Worm (Caenorhabditis elegans) whole organism, young adult: ENCODE measurements around the gene F07F6.8.

ENCODE experiments used
- B0019.2 ChIP-seq: fragments of 200-800 bp; sonication (Bioruptor generic); conservative IDR thresholded peaks from 2 replicates; pipeline ENCODE4 v1.3.6; 2022; ENCODE audit warnings: missing genetic modification reagents, missing genetic modification characterization, missing compliant biosample characterization
- B0035.1 ChIP-seq: sonication (generic microtip); optimal IDR thresholded peaks from 2 replicates; lab custom pipeline; 2016; ENCODE audit warnings: missing genetic modification characterization, mild to moderate bottlenecking, missing compliant biosample characterization, missing genotype, missing genetic modification reagents
- F39B2.1 ChIP-seq: fragments of 200-800 bp; sonication (Bioruptor generic); IDR thresholded peaks from 2 replicates; pipeline ENCODE4 v1.3.6; 2022; ENCODE audit warnings: missing genetic modification reagents, missing genetic modification characterization, missing compliant biosample characterization
- Y53F4B.3 ChIP-seq: fragments of 200-800 bp; sonication (Bioruptor generic); IDR thresholded peaks from 2 replicates; pipeline ENCODE4 v1.3.6; 2022; ENCODE audit warnings: missing genetic modification reagents, missing genetic modification characterization, missing compliant biosample characterization
- akir-1 ChIP-seq: fragments of 200-800 bp; sonication (Bioruptor generic); optimal IDR thresholded peaks from 2 replicates; lab custom pipeline; 2018; ENCODE audit warnings: mild to moderate bottlenecking, missing genetic modification characterization, moderate library complexity, missing compliant biosample characterization
- aptf-3 ChIP-seq: fragments of 200-800 bp; sonication (Bioruptor generic); IDR thresholded peaks from 2 replicates; pipeline ENCODE4 v1.3.6; 2022; ENCODE audit warnings: missing genetic modification characterization, missing compliant biosample characterization
- atf-7 ChIP-seq: sonication (generic microtip); optimal IDR thresholded peaks from 2 replicates; lab custom pipeline; 2017; ENCODE audit warnings: mild to moderate bottlenecking, missing genetic modification characterization, missing compliant biosample characterization
- bed-1 ChIP-seq: fragments of 200-800 bp; sonication (Bioruptor generic); IDR thresholded peaks from 2 replicates; pipeline ENCODE4 v1.3.6; 2022; ENCODE audit warnings: missing genetic modification reagents, missing genetic modification characterization, missing compliant biosample characterization
- cebp-2 ChIP-seq: fragments of 200-800 bp; sonication (Bioruptor generic); IDR thresholded peaks from 2 replicates; pipeline ENCODE4 v1.3.6; 2022; ENCODE audit warnings: missing genetic modification characterization, missing compliant biosample characterization
- ceh-100 ChIP-seq: fragments of 200-800 bp; sonication (Bioruptor generic); IDR thresholded peaks from 2 replicates; pipeline ENCODE4 v1.3.6; 2022; ENCODE audit warnings: missing genetic modification reagents, missing genetic modification characterization, missing compliant biosample characterization
- chd-7 ChIP-seq: sonication (generic microtip); optimal IDR thresholded peaks from 2 replicates; lab custom pipeline; 2016; ENCODE audit warnings: mild to moderate bottlenecking, missing genetic modification characterization, moderate library complexity, missing compliant biosample characterization
- egl-18 ChIP-seq: fragments of 200-800 bp; sonication (Bioruptor generic); IDR thresholded peaks from 2 replicates; pipeline ENCODE4 v1.3.6; 2022; ENCODE audit warnings: missing genetic modification reagents, missing genetic modification characterization, missing compliant biosample characterization
- egl-44 ChIP-seq: fragments of 200-800 bp; sonication (Bioruptor generic); IDR thresholded peaks from 2 replicates; pipeline ENCODE4 v1.3.6; 2022; ENCODE audit warnings: missing genetic modification reagents, missing genetic modification characterization, missing compliant biosample characterization
- egrh-3 ChIP-seq: fragments of 200-800 bp; sonication (Bioruptor generic); IDR thresholded peaks from 2 replicates; pipeline ENCODE4 v1.3.6; 2022; ENCODE audit warnings: missing genetic modification reagents, missing genetic modification characterization, missing compliant biosample characterization
- ets-4 ChIP-seq: fragments of 200-800 bp; sonication (Bioruptor generic); optimal IDR thresholded peaks from 2 replicates; lab custom pipeline; 2018; ENCODE audit warnings: mild to moderate bottlenecking, missing genetic modification characterization, missing compliant biosample characterization
- fkh-3 ChIP-seq: sonication (generic microtip); optimal IDR thresholded peaks from 2 replicates; lab custom pipeline; 2016; ENCODE audit warnings: mild to moderate bottlenecking, missing genetic modification characterization, missing compliant biosample characterization
- lin-26 ChIP-seq: fragments of 200-800 bp; sonication (Bioruptor generic); IDR thresholded peaks from 2 replicates; pipeline ENCODE4 v1.3.6; 2022; ENCODE audit warnings: missing genetic modification reagents, missing genetic modification characterization, missing compliant biosample characterization
- lin-54 ChIP-seq: fragments of 200-800 bp; sonication (Bioruptor generic); optimal IDR thresholded peaks from 2 replicates; lab custom pipeline; 2018; ENCODE audit warnings: mild to moderate bottlenecking, missing genetic modification characterization, missing compliant biosample characterization
- lir-1 ChIP-seq: fragments of 200-800 bp; sonication (Bioruptor generic); conservative IDR thresholded peaks from 2 replicates; pipeline ENCODE4 v1.3.6; 2022; ENCODE audit warnings: missing genetic modification reagents, missing genetic modification characterization, missing compliant biosample characterization
- lsl-1 ChIP-seq: fragments of 200-800 bp; sonication (Bioruptor generic); optimal IDR thresholded peaks from 2 replicates; lab custom pipeline; 2018; ENCODE audit warnings: mild to moderate bottlenecking, missing genetic modification characterization, moderate library complexity, missing compliant biosample characterization
- lsy-27 ChIP-seq: sonication (generic microtip); optimal IDR thresholded peaks from 2 replicates; lab custom pipeline; 2017; ENCODE audit warnings: missing genetic modification characterization, mild to moderate bottlenecking, missing compliant biosample characterization, antibody characterized with exemption, missing genotype, borderline replicate concordance; ENCODE audit not compliant: insufficient read depth
- madf-3 ChIP-seq: fragments of 200-800 bp; sonication (Bioruptor generic); IDR thresholded peaks from 2 replicates; pipeline ENCODE4 v1.3.6; 2022; ENCODE audit warnings: missing genetic modification reagents, missing genetic modification characterization, missing compliant biosample characterization
- madf-6 ChIP-seq: fragments of 200-800 bp; sonication (Bioruptor generic); IDR thresholded peaks from 2 replicates; pipeline ENCODE4 v1.3.6; 2022; ENCODE audit warnings: missing genetic modification reagents, missing genetic modification characterization, missing compliant biosample characterization
- nfya-1 ChIP-seq: sonication (generic microtip); optimal IDR thresholded peaks from 2 replicates; lab custom pipeline; 2017; ENCODE audit warnings: antibody characterized with exemption, missing compliant biosample characterization, missing genetic modification characterization, borderline replicate concordance; ENCODE audit not compliant: insufficient read depth
- pha-4 ChIP-seq: fragments of 150-350 bp; sonication (generic microtip); optimal IDR thresholded peaks from 2 replicates; lab custom pipeline; 2014; ENCODE audit warnings: missing biosample characterization, missing genetic modification reagents, missing genetic modification characterization
- rpc-1 ChIP-seq, 2 experiments: fragments of 150-350 bp in 1 of 2; sonication (generic microtip) in 1 of 2; optimal IDR thresholded peaks; 2 replicates each; lab custom pipeline; 2014 to 2018; ENCODE audit warnings: missing biosample characterization in 1 of 2, missing genetic modification characterization in 1 of 2, missing genetic modification reagents in 1 of 2, missing genotype in 1 of 2
- snpc-1.3 ChIP-seq: sonication (generic microtip); optimal IDR thresholded peaks from 2 replicates; lab custom pipeline; 2017; ENCODE audit warnings: missing genetic modification characterization, mild to moderate bottlenecking, missing compliant biosample characterization, antibody characterized with exemption, moderate library complexity, missing genotype, missing genetic modification reagents; ENCODE audit not compliant: insufficient read depth
- xnd-1 ChIP-seq: sonication (generic microtip); optimal IDR thresholded peaks from 2 replicates; lab custom pipeline; 2016; ENCODE audit warnings: missing genotype, missing genetic modification reagents, missing genetic modification characterization, missing compliant biosample characterization
- zim-3 ChIP-seq: sonication (generic microtip); optimal IDR thresholded peaks from 2 replicates; lab custom pipeline; 2017; ENCODE audit warnings: mild to moderate bottlenecking, missing genetic modification characterization, moderate library complexity, missing compliant biosample characterization
- ztf-18 ChIP-seq: sonication (generic microtip); optimal IDR thresholded peaks from 2 replicates; lab custom pipeline; 2016; ENCODE audit warnings: missing genotype, mild to moderate bottlenecking, missing genetic modification characterization, missing compliant biosample characterization
- ztf-28 ChIP-seq: fragments of 200-800 bp; sonication (Bioruptor generic); IDR thresholded peaks from 2 replicates; pipeline ENCODE4 v1.3.6; 2022; ENCODE audit warnings: missing genetic modification reagents, missing genetic modification characterization, missing compliant biosample characterization

The F07F6.8 gene

ce11 chrII:5412467-5412866 is 13.1 kb downstream of the F07F6.8 start, which contains the start of the genes EEED8.13 and EEED8.18:
EEED8.13 (minus strand) TSS chrII:5412567.
EEED8.18 (minus strand) TSS chrII:5412610.
- TF ChIP-seq egl-44 (GFP tag; lab: Robert Waterston, UW) (no peak), cebp-2 (GFP tag; lab: Robert Waterston, UW) (no peak), egrh-3 (no peak), madf-3 (GFP tag; lab: Robert Waterston, UW) (no peak), B0035.1 (tag; lab: Kevin White, UChicago) (no peak)

DNA sequence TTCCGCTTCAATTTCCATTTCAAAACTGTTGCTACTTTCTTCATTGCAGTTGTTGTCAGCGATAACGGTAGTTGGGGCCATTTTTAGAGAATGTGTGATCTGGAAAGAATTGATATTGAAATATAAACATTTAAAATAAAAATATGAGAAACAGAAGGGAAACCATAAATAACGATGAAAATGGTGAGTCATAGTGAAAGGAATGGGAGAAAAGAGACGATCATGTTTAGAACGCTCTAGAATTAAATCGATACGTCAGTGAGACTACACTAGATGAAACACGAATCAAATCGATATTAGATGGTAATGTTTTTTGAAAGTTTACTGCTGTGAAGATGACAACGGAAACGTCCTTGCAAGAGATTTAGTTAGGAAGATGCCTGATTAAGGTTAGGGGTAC is 16.6 kb downstream of the F07F6.8 start, which contains the start of the genes EEED8.12 and EEED8.4:
TSS of gene EEED8.12 (minus strand) at position 101 of the 400 bp plus-strand sequence.
TSS of gene EEED8.4 (plus strand) at position 396 of the 400 bp plus-strand sequence.
- TF ChIP-seq snpc-1.3 (tag; lab: Kevin White, UChicago) (no peak), lin-26 (no peak), zim-3 (tag; lab: Kevin White, UChicago) (no peak), nfya-1 (no peak), ztf-28 (GFP tag; lab: Robert Waterston, UW) (no peak), lsy-27 (tag; lab: Kevin White, UChicago) (no peak), ztf-18 (tag; lab: Kevin White, UChicago) (no peak), fkh-3 (tag; lab: Kevin White, UChicago) (no peak), lsl-1 (GFP tag; lab: Kevin White, UChicago) (no peak), atf-7 (tag; lab: Kevin White, UChicago) (no peak), ets-4 (GFP tag; lab: Kevin White, UChicago) (no peak), egl-44 (GFP tag; lab: Robert Waterston, UW) (no peak), madf-6 (GFP tag; lab: Robert Waterston, UW) (no peak), aptf-3 (no peak), lir-1 (GFP tag; lab: Robert Waterston, UW) (no peak), F39B2.1 (GFP tag; lab: Robert Waterston, UW) (no peak), B0019.2 (GFP tag; lab: Robert Waterston, UW) (no peak), chd-7 (tag; lab: Kevin White, UChicago) (no peak), bed-1 (no peak)

ce11 chrII:5407548-5407947 is 18.0 kb downstream of the F07F6.8 start, which contains the start of gene clec-141:
clec-141 (minus strand) TSS chrII:5407648.
- no peak for TF ChIP-seq xnd-1 (tag; lab: Kevin White, UChicago)

DNA sequence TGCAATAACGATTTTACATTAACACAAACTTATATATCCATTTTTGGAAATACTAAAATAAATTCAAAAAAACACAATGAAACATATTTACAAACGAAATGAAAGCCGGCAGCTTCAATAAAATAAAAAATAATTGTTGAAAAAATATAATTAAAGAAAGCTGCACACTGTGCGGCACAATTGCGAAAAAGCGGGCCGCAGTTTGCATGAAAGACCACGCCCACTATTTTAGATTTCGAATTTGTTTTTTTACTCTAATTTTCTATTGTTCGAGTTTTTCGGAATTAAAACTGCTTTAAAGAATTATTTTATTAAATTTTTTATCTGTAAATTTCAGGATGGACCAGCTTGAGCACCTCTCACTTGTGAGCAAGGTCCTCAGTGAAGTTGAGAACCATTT is 26.3 kb downstream of the F07F6.8 start, which contains the start of gene mog-5:
TSS of gene mog-5 (plus strand) at position 338 of the 400 bp plus-strand sequence.
- TF ChIP-seq lin-54 (GFP tag; lab: Kevin White, UChicago) (no peak), akir-1 (GFP tag; lab: Kevin White, UChicago) (no peak), ceh-100 (no peak), egl-18 (GFP tag; lab: Robert Waterston, UW) (no peak), lir-1 (GFP tag; lab: Robert Waterston, UW) (no peak), pha-4 (tag; lab: Kevin White, UChicago) (peak; percentile 22), Y53F4B.3 (no peak), snpc-1.3 (tag; lab: Kevin White, UChicago) (peak; percentile 23), rpc-1 (optimal IDR thresholded peaks at IDR 0.05; lab: Kevin White, UChicago) (peak; percentile 14), rpc-1 (tag; optimal IDR thresholded peaks at IDR 0.05; lab: Kevin White, UChicago) (no peak)
